Fruit fly (Drosophila melanogaster) whole organism, adult: ENCODE measurements around the gene Non3.

Source experiments
- CG14711 ChIP-seq: fragments of 200-800 bp; sonication (Bioruptor generic); optimal IDR thresholded peaks from 2 replicates; lab custom pipeline; 2018; ENCODE audit warnings: missing biosample characterization, mild to moderate bottlenecking, missing genetic modification characterization, moderate library complexity
- CG33017 ChIP-seq: fragments of 200-800 bp; sonication (Bioruptor generic); optimal IDR thresholded peaks from 2 replicates; lab custom pipeline; 2018; ENCODE audit warnings: missing biosample characterization, mild to moderate bottlenecking, missing genetic modification characterization, moderate library complexity
- CG7101 ChIP-seq: fragments of 200-800 bp; sonication (Bioruptor generic); optimal IDR thresholded peaks from 2 replicates; lab custom pipeline; 2018; ENCODE audit warnings: missing biosample characterization, mild to moderate bottlenecking, missing genetic modification characterization, moderate library complexity
- kay ChIP-seq: fragments of 200-800 bp; sonication (Bioruptor generic); peaks from one replicate; lab custom pipeline; 2016; ENCODE audit warnings: missing biosample characterization, missing genetic modification characterization, borderline replicate concordance

dm6 chr3R:18255281-18255680 is 31.8 kb downstream of the Non3 start, which contains the start of the genes Ada2a, Polr2D, Tgs1 and moi:
- TF ChIP-seq kay (GFP tag; lab: Kevin White, UChicago) (no peak), CG33017 (tag; lab: Kevin White, UChicago) (no peak), CG7101 (tag; lab: Kevin White, UChicago) (no peak), CG14711 (tag; lab: Kevin White, UChicago) (no peak)
